Fruit fly (Drosophila melanogaster): Measurements from ENCODE around the gene spen.

The spen gene

dm6 chr2L:250507-251215 lies 91.8 kb downstream of the spen start, which contains the start of gene kis (continued):
- TF ChIP-seq vnd (GFP tag; IDR thresholded peaks at IDR 0.05; ENCODE audit: partially characterized antibody) (peak; percentile 93), sob (GFP tag; IDR thresholded peaks at IDR 0.05) (peak; percentile 64; the same call in 1 of the 2 replicates), CG15479 (GFP tag; optimal IDR thresholded peaks at IDR 0.05) (no peak), CG18262 (tag; optimal IDR thresholded peaks at IDR 0.05) (peak; percentile 25), CG6272 (GFP tag; IDR thresholded peaks at IDR 0.05) (peak; percentile 66), CG4424 (GFP tag; optimal IDR thresholded peaks at IDR 0.05) (peak; percentile 20), Optix (GFP tag; IDR thresholded peaks at IDR 0.05) (no peak), nerfin-2 (GFP tag; IDR thresholded peaks at IDR 0.05; ENCODE audit: partially characterized antibody) (peak; percentile 80), CG17359 (tag; optimal IDR thresholded peaks at IDR 0.05) (peak; percentile 45), tx (GFP tag; optimal IDR thresholded peaks at IDR 0.05) (peak; percentile 50), pros (GFP tag; optimal IDR thresholded peaks at IDR 0.05) (peak; percentile 95), CG6254 (GFP tag; optimal IDR thresholded peaks at IDR 0.05) (no peak), Asciz (GFP tag; optimal IDR thresholded peaks at IDR 0.05) (peak; percentile 3), gsb-n (tag; optimal IDR thresholded peaks at IDR 0.05) (peak; percentile 68), HmgD (GFP tag; optimal IDR thresholded peaks at IDR 0.05) (peak; percentile 70), ranshi (GFP tag; IDR thresholded peaks at IDR 0.05) (no peak), zfh1 (GFP tag; IDR thresholded peaks at IDR 0.05) (peak; percentile 39; the same call in 2 of the 3 replicates), kah (GFP tag; optimal IDR thresholded peaks at IDR 0.05) (peak; percentile 35), CG7556 (GFP tag; optimal IDR thresholded peaks at IDR 0.05) (no peak), CG12236 (GFP tag; optimal IDR thresholded peaks at IDR 0.05) (no peak), CG3847 (GFP tag; IDR thresholded peaks at IDR 0.05) (peak; percentile 61), sens-2 (GFP tag; IDR thresholded peaks at IDR 0.05) (no peak), CG12744 (GFP tag; optimal IDR thresholded peaks at IDR 0.05) (peak; percentile 17), amos (GFP tag; IDR thresholded peaks at IDR 0.05; ENCODE audit: partially characterized antibody) (peak; percentile 98), crol (GFP tag; IDR thresholded peaks at IDR 0.05) (peak; percentile 52), CG14441 (GFP tag; IDR thresholded peaks at IDR 0.05) (no peak), HLH4C (GFP tag; IDR thresholded peaks at IDR 0.05; ENCODE audit: partially characterized antibody) (peak; percentile 91), CG10654 (GFP tag; optimal IDR thresholded peaks at IDR 0.05) (peak; percentile 14), CG8944 (GFP tag; optimal IDR thresholded peaks at IDR 0.05) (peak; percentile 6), CG16779 (GFP tag; IDR thresholded peaks at IDR 0.05) (no peak), tll (GFP tag; optimal IDR thresholded peaks at IDR 0.05) (no peak), Vsx1 (GFP tag; optimal IDR thresholded peaks at IDR 0.05) (no peak), Dip2 (GFP tag; IDR thresholded peaks at IDR 0.05) (no peak), CG3281 (GFP tag; optimal IDR thresholded peaks at IDR 0.05) (peak; percentile 9), CG15011 (GFP tag; optimal IDR thresholded peaks at IDR 0.05) (no peak), Dek (tag; optimal IDR thresholded peaks at IDR 0.05) (no peak), CG3726 (GFP tag; IDR thresholded peaks at IDR 0.05) (no peak), eve (GFP tag; optimal IDR thresholded peaks at IDR 0.05) (no peak), CG11456 (GFP tag; IDR thresholded peaks at IDR 0.05) (peak; percentile 35; the same call in 1 of the 3 replicates), Hr39 (optimal IDR thresholded peaks at IDR 0.05) (no peak), ase (GFP tag; IDR thresholded peaks at IDR 0.05) (no peak), CG17385 (GFP tag; optimal IDR thresholded peaks at IDR 0.05) (peak; percentile 1), CG6791 (GFP tag; IDR thresholded peaks at IDR 0.05; ENCODE audit: partially characterized antibody) (peak; percentile 93), Dll (GFP tag; IDR thresholded peaks at IDR 0.05; ENCODE audit: partially characterized antibody) (peak; percentile 97), p53 (GFP tag; optimal IDR thresholded peaks at IDR 0.05) (no peak), Ets97D (GFP tag; optimal IDR thresholded peaks at IDR 0.05) (peak; percentile 94), CG14860 (GFP tag; IDR thresholded peaks at IDR 0.05; ENCODE audit: partially characterized antibody) (peak; percentile 94), sisA (GFP tag; IDR thresholded peaks at IDR 0.05) (no peak), mld (GFP tag; IDR thresholded peaks at IDR 0.05; ENCODE audit: partially characterized antibody) (peak; percentile 89)
